Fruit fly (Drosophila melanogaster) whole organism, wandering third instar larva: ENCODE measurements around the gene XNP.
A peak's percentile ranks its signal among the peaks of the same experiment; 100 is the strongest.

Experiments
- Abd-B ChIP-seq: fragments of >200 bp; optimal IDR thresholded peaks from 2 replicates; lab custom pipeline; 2017; ENCODE audit warnings: missing biosample characterization, missing genetic modification characterization
- CG32264 ChIP-seq: fragments of 200-800 bp; sonication (Bioruptor generic); optimal IDR thresholded peaks from 2 replicates; lab custom pipeline; 2016; ENCODE audit warnings: missing biosample characterization, missing genetic modification characterization
- Dfd ChIP-seq: fragments of >200 bp; optimal IDR thresholded peaks from 2 replicates; lab custom pipeline; 2017; ENCODE audit warnings: missing biosample characterization, missing genetic modification characterization
- Hr78 ChIP-seq: fragments of >200 bp; optimal IDR thresholded peaks from 2 replicates; lab custom pipeline; 2017; ENCODE audit warnings: missing biosample characterization, missing genetic modification characterization
- Myc ChIP-seq: fragments of >200 bp; optimal IDR thresholded peaks from 2 replicates; lab custom pipeline; 2017
- dmrt93B ChIP-seq: fragments of 200-800 bp; sonication (Bioruptor generic); optimal IDR thresholded peaks from 2 replicates; lab custom pipeline; 2018; ENCODE audit warnings: missing biosample characterization, mild to moderate bottlenecking, missing genetic modification characterization
- foxo ChIP-seq, 2 experiments: fragments of 200-800 bp; sonication (Bioruptor generic); optimal IDR thresholded peaks; 2 replicates in 1 of 2; 3 replicates in 1 of 2; lab custom pipeline; 2016 to 2017; ENCODE audit warnings: missing biosample characterization in 2 of 2, missing genetic modification characterization in 2 of 2
- h ChIP-seq: fragments of 200-800 bp; sonication (Bioruptor generic); optimal IDR thresholded peaks from 3 replicates; lab custom pipeline; 2016; ENCODE audit warnings: missing biosample characterization, mild to moderate bottlenecking, missing genetic modification characterization
- pan ChIP-seq: fragments of >200 bp; optimal IDR thresholded peaks from 2 replicates; lab custom pipeline; 2017
- psq ChIP-seq: fragments of 200-800 bp; sonication (Bioruptor generic); optimal IDR thresholded peaks from 3 replicates; lab custom pipeline; 2017; ENCODE audit warnings: missing biosample characterization, mild to moderate bottlenecking, missing genetic modification characterization, moderate library complexity
- sage ChIP-seq: fragments of 200-800 bp; sonication (Bioruptor generic); optimal IDR thresholded peaks from 2 replicates; lab custom pipeline; 2016; ENCODE audit warnings: missing biosample characterization, mild to moderate bottlenecking, missing genetic modification characterization
- usp ChIP-seq: fragments of >200 bp; optimal IDR thresholded peaks from 2 replicates; lab custom pipeline; 2017; ENCODE audit warnings: missing biosample characterization, missing genetic modification characterization

- TF ChIP-seq Hr78 (GFP tag; lab: Kevin White, UChicago), result no peak
- TF ChIP-seq usp (GFP tag; lab: Kevin White, UChicago), result no peak
- TF ChIP-seq sage, result no peak
- TF ChIP-seq pan (lab: Kevin White, UChicago), result no peak
- TF ChIP-seq h (GFP tag; lab: Kevin White, UChicago), result peak; percentile 41
- TF ChIP-seq Abd-B (GFP tag; lab: Kevin White, UChicago), result no peak
- peak; percentile 3 for TF ChIP-seq dmrt93B (GFP tag; lab: Kevin White, UChicago)
- peak in 1 of 2 experiments; percentile 41 for TF ChIP-seq foxo (GFP tag; optimal IDR thresholded peaks at IDR 0.05; lab: Kevin White, UChicago)
- peak; percentile 27 for TF ChIP-seq psq (GFP tag; lab: Kevin White, UChicago)
- no peak for TF ChIP-seq Myc (lab: Kevin White, UChicago)
- no peak for TF ChIP-seq CG32264 (GFP tag; lab: Kevin White, UChicago)
- TF ChIP-seq Dfd (GFP tag; lab: Kevin White, UChicago), result no peak
These were observed 21.0 kb downstream of the XNP start for dm6 chr3R:25461666-25462065.
